Fruit fly (Drosophila melanogaster) whole organism, embryonic: Measurements from ENCODE around the gene Dis3l2.
A peak's percentile ranks its signal among the peaks of the same experiment; 100 is the strongest.

ENCODE experiments used
- Aef1 ChIP-seq: fragments of 200-800 bp; sonication (Bioruptor generic); IDR thresholded peaks from 3 replicates; pipeline ENCODE4 v1.3.6; 2022; ENCODE audit warnings: missing biosample characterization, missing genetic modification characterization
- Atf-2 ChIP-seq: fragments of 200-800 bp; sonication (Bioruptor generic); optimal IDR thresholded peaks from 2 replicates; lab custom pipeline; 2016; ENCODE audit warnings: missing biosample characterization, missing genetic modification characterization
- B-H2 ChIP-seq: fragments of 200-800 bp; sonication (Bioruptor generic); optimal IDR thresholded peaks from 2 replicates; lab custom pipeline; 2018; ENCODE audit warnings: missing biosample characterization, mild to moderate bottlenecking, missing genetic modification characterization
- Blimp-1 ChIP-seq: fragments of 200-800 bp; sonication (Bioruptor generic); optimal IDR thresholded peaks from 3 replicates; lab custom pipeline; 2018; ENCODE audit warnings: missing biosample characterization, missing genetic modification characterization, mild to moderate bottlenecking, moderate library complexity, missing genetic modification reagents
- CG11093 ChIP-seq: fragments of 200-800 bp; sonication (Bioruptor generic); IDR thresholded peaks from 3 replicates; pipeline ENCODE4 v1.3.6; 2022; ENCODE audit warnings: missing biosample characterization, missing genetic modification characterization
- CG13424 ChIP-seq: fragments of 200-800 bp; sonication (Bioruptor generic); optimal IDR thresholded peaks from 2 replicates; lab custom pipeline; 2019; ENCODE audit warnings: missing biosample characterization, mild to moderate bottlenecking, missing genetic modification characterization, moderate library complexity
- CG14050 ChIP-seq: fragments of 200-800 bp; sonication (Bioruptor generic); IDR thresholded peaks from 3 replicates; pipeline ENCODE4 v1.3.6; 2022; ENCODE audit warnings: missing biosample characterization, missing genetic modification characterization
- CG16813 ChIP-seq: fragments of 200-800 bp; sonication (Bioruptor generic); IDR thresholded peaks from 3 replicates; pipeline ENCODE4 v1.3.6; 2022; ENCODE audit warnings: missing biosample characterization, missing genetic modification characterization; ENCODE audit not compliant: partially characterized antibody
- CG17359 ChIP-seq: fragments of 200-800 bp; sonication (Bioruptor generic); optimal IDR thresholded peaks from 3 replicates; lab custom pipeline; 2018; ENCODE audit warnings: missing biosample characterization, mild to moderate bottlenecking, missing genetic modification characterization, moderate library complexity
- CG18476 ChIP-seq: fragments of 200-800 bp; sonication (Bioruptor generic); optimal IDR thresholded peaks from 2 replicates; lab custom pipeline; 2016; ENCODE audit warnings: missing biosample characterization, mild to moderate bottlenecking, missing genetic modification characterization
- CG32532 ChIP-seq: fragments of 200-800 bp; sonication (Bioruptor generic); IDR thresholded peaks from 2 replicates; pipeline ENCODE4 v1.3.6; 2022; ENCODE audit warnings: missing biosample characterization, missing genetic modification characterization
- CG32767 ChIP-seq: fragments of 200-800 bp; sonication (Bioruptor generic); IDR thresholded peaks from 2 replicates; pipeline ENCODE4 v1.3.6; 2022; ENCODE audit warnings: missing biosample characterization, missing genetic modification characterization
- CG6683 ChIP-seq: fragments of 200-800 bp; sonication (Bioruptor generic); optimal IDR thresholded peaks from 2 replicates; lab custom pipeline; 2017; ENCODE audit warnings: missing biosample characterization, mild to moderate bottlenecking, missing genetic modification characterization, missing genetic modification reagents
- CG7556 ChIP-seq: fragments of 200-800 bp; sonication (Bioruptor generic); optimal IDR thresholded peaks from 2 replicates; lab custom pipeline; 2017; ENCODE audit warnings: missing biosample characterization, mild to moderate bottlenecking, missing genetic modification characterization
- CG8281 ChIP-seq: fragments of 200-800 bp; sonication (Bioruptor generic); optimal IDR thresholded peaks from 2 replicates; lab custom pipeline; 2018; ENCODE audit warnings: missing biosample characterization, mild to moderate bottlenecking, missing genetic modification characterization, moderate library complexity
- CG8944 ChIP-seq: fragments of 200-800 bp; sonication (Bioruptor generic); optimal IDR thresholded peaks from 3 replicates; lab custom pipeline; 2016; ENCODE audit warnings: missing biosample characterization, missing genetic modification characterization
- Chrac-16 ChIP-seq: fragments of 200-800 bp; sonication (Bioruptor generic); optimal IDR thresholded peaks from 3 replicates; lab custom pipeline; 2016; ENCODE audit warnings: missing biosample characterization, missing genetic modification characterization
- CoRest ChIP-seq: fragments of 200-800 bp; sonication (Bioruptor generic); optimal IDR thresholded peaks from 3 replicates; lab custom pipeline; 2018; ENCODE audit warnings: missing biosample characterization, mild to moderate bottlenecking, missing genetic modification characterization, moderate library complexity
- D19B ChIP-seq: fragments of 200-800 bp; sonication (Bioruptor generic); optimal IDR thresholded peaks from 2 replicates; lab custom pipeline; 2017; ENCODE audit warnings: missing biosample characterization, mild to moderate bottlenecking, missing genetic modification characterization
- Elba2 ChIP-seq: fragments of 200-800 bp; sonication (Bioruptor generic); optimal IDR thresholded peaks from 3 replicates; lab custom pipeline; 2016; ENCODE audit warnings: missing biosample characterization, missing genetic modification characterization
- H2.0 ChIP-seq: fragments of 200-800 bp; sonication (Bioruptor generic); IDR thresholded peaks from 2 replicates; pipeline ENCODE4 v1.3.6; 2022; ENCODE audit warnings: missing biosample characterization, missing genetic modification characterization
- Hand ChIP-seq: fragments of 200-800 bp; sonication (Bioruptor generic); optimal IDR thresholded peaks from 2 replicates; lab custom pipeline; 2017; ENCODE audit warnings: mild to moderate bottlenecking, missing biosample characterization, missing genetic modification reagents, missing genetic modification characterization
- Hr3 ChIP-seq: fragments of 200-800 bp; sonication (Bioruptor generic); optimal IDR thresholded peaks from 3 replicates; lab custom pipeline; 2016; ENCODE audit warnings: missing biosample characterization, missing genetic modification characterization
- Hsf ChIP-seq: fragments of 200-800 bp; sonication (Bioruptor generic); optimal IDR thresholded peaks from 3 replicates; lab custom pipeline; 2016; ENCODE audit warnings: missing biosample characterization, missing genetic modification characterization
- Jarid2 ChIP-seq: fragments of 200-800 bp; sonication (Bioruptor generic); optimal IDR thresholded peaks from 3 replicates; lab custom pipeline; 2017; ENCODE audit warnings: mild to moderate bottlenecking, missing biosample characterization, missing genetic modification reagents, missing genetic modification characterization
- Lpt ChIP-seq: fragments of >200 bp; optimal IDR thresholded peaks from 2 replicates; lab custom pipeline; 2018; ENCODE audit warnings: missing biosample characterization, missing genetic modification characterization
- MBD-R2 ChIP-seq: fragments of 200-800 bp; sonication (Bioruptor generic); IDR thresholded peaks from 2 replicates; pipeline ENCODE4 v1.3.6; 2022; ENCODE audit warnings: missing biosample characterization, missing genetic modification characterization
- NC2β ChIP-seq: fragments of 200-800 bp; sonication (Bioruptor generic); optimal IDR thresholded peaks from 2 replicates; lab custom pipeline; 2016; ENCODE audit warnings: missing biosample characterization, missing genetic modification characterization
- Ssrp ChIP-seq: fragments of 200-800 bp; sonication (Bioruptor generic); optimal IDR thresholded peaks from 2 replicates; lab custom pipeline; 2018; ENCODE audit warnings: missing biosample characterization, mild to moderate bottlenecking, missing genetic modification characterization, moderate library complexity
- Stat92E ChIP-seq, 3 experiments: fragments of >200 bp in 2 of 3; fragments of 200-800 bp in 1 of 3; sonication (Bioruptor generic) in 1 of 3; optimal IDR thresholded peaks; 2 replicates each; lab custom pipeline; 2017 to 2019; ENCODE audit warnings: missing biosample characterization in 3 of 3, missing genetic modification characterization in 3 of 3, mild to moderate bottlenecking in 1 of 3, moderate library complexity in 1 of 3
- YL-1 ChIP-seq: fragments of 200-800 bp; sonication (Bioruptor generic); optimal IDR thresholded peaks from 3 replicates; lab custom pipeline; 2017; ENCODE audit warnings: missing biosample characterization, mild to moderate bottlenecking, missing genetic modification characterization
- ac ChIP-seq: fragments of 200-800 bp; sonication (Bioruptor generic); optimal IDR thresholded peaks from 3 replicates; lab custom pipeline; 2017; ENCODE audit warnings: missing biosample characterization, mild to moderate bottlenecking, missing genetic modification characterization
- chm ChIP-seq: fragments of 200-800 bp; sonication (Bioruptor generic); IDR thresholded peaks from 2 replicates; pipeline ENCODE4 v1.3.6; 2022; ENCODE audit warnings: missing biosample characterization, missing genetic modification characterization
- crc ChIP-seq: fragments of 200-800 bp; sonication (Bioruptor generic); optimal IDR thresholded peaks from 2 replicates; lab custom pipeline; 2016; ENCODE audit warnings: missing biosample characterization, missing genetic modification characterization
- dm ChIP-seq: fragments of 200-800 bp; sonication (Bioruptor generic); optimal IDR thresholded peaks from 3 replicates; lab custom pipeline; 2016; ENCODE audit warnings: missing biosample characterization, missing genetic modification characterization
- fd64A ChIP-seq: fragments of 200-800 bp; sonication (Bioruptor generic); optimal IDR thresholded peaks from 3 replicates; lab custom pipeline; 2018; ENCODE audit warnings: missing biosample characterization, mild to moderate bottlenecking, missing genetic modification characterization
- fd96Cb ChIP-seq: fragments of 200-800 bp; sonication (Bioruptor generic); optimal IDR thresholded peaks from 2 replicates; lab custom pipeline; 2018; ENCODE audit warnings: missing biosample characterization, mild to moderate bottlenecking, missing genetic modification characterization, moderate library complexity
- lab ChIP-seq: fragments of 200-800 bp; sonication (Bioruptor generic); optimal IDR thresholded peaks from 3 replicates; lab custom pipeline; 2017; ENCODE audit warnings: missing biosample characterization, missing genetic modification characterization, mild to moderate bottlenecking, moderate library complexity, missing genetic modification reagents
- otp ChIP-seq: fragments of 200-800 bp; sonication (Bioruptor generic); IDR thresholded peaks from 3 replicates; pipeline ENCODE4, ENCODE4 v1.3.6; 2022; ENCODE audit warnings: missing biosample characterization, missing genetic modification characterization
- pfk ChIP-seq: fragments of 200-800 bp; sonication (Bioruptor generic); optimal IDR thresholded peaks from 2 replicates; lab custom pipeline; 2018; ENCODE audit warnings: missing biosample characterization, mild to moderate bottlenecking, missing genetic modification characterization, moderate library complexity
- phol ChIP-seq: fragments of 200-800 bp; sonication (Bioruptor generic); optimal IDR thresholded peaks from 3 replicates; lab custom pipeline; 2018; ENCODE audit warnings: missing biosample characterization, mild to moderate bottlenecking, missing genetic modification characterization, moderate library complexity
- sc ChIP-seq, 3 experiments: fragments of >200 bp in 2 of 3; fragments of 200-800 bp in 1 of 3; sonication (Bioruptor generic) in 1 of 3; optimal IDR thresholded peaks; 2 replicates in 2 of 3; 3 replicates in 1 of 3; lab custom pipeline; 2017; ENCODE audit warnings: mild to moderate bottlenecking in 1 of 3, missing biosample characterization in 1 of 3, missing genetic modification characterization in 1 of 3, missing genetic modification reagents in 1 of 3
- sens-2 ChIP-seq: fragments of 200-800 bp; sonication (Bioruptor generic); IDR thresholded peaks from 2 replicates; pipeline ENCODE4 v1.3.6; 2022; ENCODE audit warnings: missing biosample characterization, missing genetic modification characterization
- stwl ChIP-seq: fragments of 200-800 bp; sonication (Bioruptor generic); optimal IDR thresholded peaks from 3 replicates; lab custom pipeline; 2018; ENCODE audit warnings: missing biosample characterization, mild to moderate bottlenecking, missing genetic modification characterization, moderate library complexity
- usp ChIP-seq: fragments of >200 bp; optimal IDR thresholded peaks from 2 replicates; lab custom pipeline; 2017; ENCODE audit warnings: missing biosample characterization, missing genetic modification characterization
- vnd ChIP-seq: fragments of 200-800 bp; sonication (Bioruptor generic); IDR thresholded peaks from 3 replicates; pipeline ENCODE4 v1.3.6; 2022; ENCODE audit warnings: missing biosample characterization, missing genetic modification characterization; ENCODE audit not compliant: partially characterized antibody
- zen2 ChIP-seq: fragments of 200-800 bp; sonication (Bioruptor generic); IDR thresholded peaks from 3 replicates; pipeline ENCODE4 v1.3.6; 2022; ENCODE audit warnings: missing biosample characterization, missing genetic modification characterization; ENCODE audit not compliant: partially characterized antibody

The Dis3l2 gene

DNA sequence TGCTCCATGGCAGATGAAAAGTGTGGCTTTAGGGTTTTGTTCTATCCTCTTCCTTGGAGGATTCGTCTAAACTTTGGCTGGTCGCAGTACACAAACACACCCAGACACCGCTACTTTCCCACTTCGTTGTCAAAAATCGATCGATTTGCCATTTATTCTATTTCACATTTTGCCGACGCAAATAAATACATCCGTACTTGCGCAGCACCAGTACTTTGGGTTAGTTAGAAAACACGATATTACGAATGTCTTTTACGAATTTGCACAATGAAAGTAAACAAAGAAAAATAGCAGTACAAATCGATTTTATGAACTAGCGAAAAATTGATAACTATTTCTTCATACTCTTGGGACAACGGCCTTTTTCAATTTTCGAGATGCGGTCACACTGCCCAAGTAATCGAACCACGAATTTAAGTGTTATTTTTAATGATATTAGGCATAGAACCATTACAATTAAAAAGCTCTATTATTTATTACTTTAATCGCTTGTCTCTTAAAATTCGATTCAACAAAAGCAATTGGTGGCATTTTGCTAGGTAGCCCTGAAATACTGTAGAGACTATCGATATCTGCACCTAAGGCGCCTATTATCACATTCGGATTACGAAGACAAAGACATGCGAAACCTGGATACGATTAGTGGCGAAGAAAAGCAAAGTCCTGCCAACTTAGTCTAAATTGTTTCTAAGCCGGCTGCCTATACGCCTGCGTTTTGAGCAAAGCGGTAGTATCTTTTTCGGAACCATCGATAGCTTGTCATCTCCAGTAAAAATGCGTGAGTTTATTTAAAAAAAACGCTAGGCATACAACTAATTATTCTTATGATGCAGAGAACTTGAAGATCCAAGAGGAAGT is 45.3 kb downstream of the Dis3l2 start, which contains the start of the genes DIP2 and wac (continued):
- no peak for TF ChIP-seq ac
- no peak for TF ChIP-seq D19B (GFP tag; lab: Kevin White, UChicago)
- peak; percentile 55 for TF ChIP-seq CG7556 (GFP tag; lab: Kevin White, UChicago)
- TF ChIP-seq CG11093 (GFP tag; lab: Robert Waterston, UW), result peak; percentile 57; the same call in 1 of the 3 replicates
- TF ChIP-seq phol, result peak; percentile 68
- TF ChIP-seq lab (GFP tag; lab: Kevin White, UChicago), result no peak
- TF ChIP-seq chm (GFP tag; lab: Robert Waterston, UW), result peak; percentile 83
- TF ChIP-seq H2.0, result peak; percentile 59; the same call in 1 of the 2 replicates
- peak; percentile 84 for TF ChIP-seq YL-1
- peak; percentile 77 for TF ChIP-seq B-H2 (GFP tag; lab: Kevin White, UChicago)
- TF ChIP-seq zen2, result peak; percentile 86
- TF ChIP-seq Lpt (GFP tag; lab: Kevin White, UChicago), result no peak
- peak; percentile 88 for TF ChIP-seq Hsf (GFP tag; lab: Kevin White, UChicago)
- peak; percentile 84 for TF ChIP-seq CG8944 (GFP tag; lab: Kevin White, UChicago)
- TF ChIP-seq CG14050 (GFP tag; lab: Robert Waterston, UW), result peak; percentile 19; the same call in 1 of the 3 replicates
- peak; percentile 42 for TF ChIP-seq fd96Cb (tag; lab: Kevin White, UChicago)
- TF ChIP-seq crc, result peak; percentile 67
- no peak for TF ChIP-seq Stat92E (GFP tag; optimal IDR thresholded peaks at IDR 0.05; lab: Kevin White, UChicago)
- TF ChIP-seq Ssrp (tag; lab: Kevin White, UChicago), result peak; percentile 16
- peak; percentile 85 for TF ChIP-seq CG32532 (GFP tag; lab: Robert Waterston, UW)
- peak; percentile 85 for TF ChIP-seq Chrac-16 (GFP tag; lab: Kevin White, UChicago)
- TF ChIP-seq Jarid2 (GFP tag; lab: Kevin White, UChicago), result no peak
- peak; percentile 41 for TF ChIP-seq Atf-2
- peak; percentile 77 for TF ChIP-seq NC2β (GFP tag; lab: Kevin White, UChicago)
- TF ChIP-seq Elba2 (GFP tag; lab: Kevin White, UChicago), result peak; percentile 56
- TF ChIP-seq CoRest (tag; lab: Kevin White, UChicago), result peak; percentile 71
- peak; percentile 60 for TF ChIP-seq CG13424
- peak; percentile 16 for TF ChIP-seq pfk (GFP tag; lab: Kevin White, UChicago)
- TF ChIP-seq otp (GFP tag; lab: Robert Waterston, UW), result no peak; the same call in 2 of the 3 replicates
- TF ChIP-seq usp, result no peak
- TF ChIP-seq Hand (GFP tag; lab: Kevin White, UChicago), result no peak
- peak; percentile 84 for TF ChIP-seq vnd (GFP tag; lab: Robert Waterston, UW)
- peak; percentile 66 for TF ChIP-seq MBD-R2
- peak; percentile 79 for TF ChIP-seq stwl (tag; lab: Kevin White, UChicago)
- peak; percentile 67 for TF ChIP-seq CG17359 (tag; lab: Kevin White, UChicago)
- TF ChIP-seq Blimp-1, result no peak
- TF ChIP-seq dm, result peak; percentile 89
- peak; percentile 14; the same call in 1 of the 2 replicates for TF ChIP-seq CG32767
- peak; percentile 6 for TF ChIP-seq CG6683 (GFP tag; lab: Kevin White, UChicago)
- TF ChIP-seq CG8281 (tag; lab: Kevin White, UChicago), result no peak
- TF ChIP-seq CG16813, result peak; percentile 88
- peak; percentile 43 for TF ChIP-seq CG18476 (GFP tag; lab: Kevin White, UChicago)
- peak; percentile 45; the same call in 1 of the 2 replicates for TF ChIP-seq sens-2 (GFP tag; lab: Robert Waterston, UW)
- TF ChIP-seq sc (optimal IDR thresholded peaks at IDR 0.05; lab: Kevin White, UChicago), result no peak
- peak; percentile 37 for TF ChIP-seq sc (GFP tag; optimal IDR thresholded peaks at IDR 0.05; lab: Kevin White, UChicago)
- no peak for TF ChIP-seq fd64A (GFP tag; lab: Kevin White, UChicago)
- TF ChIP-seq Aef1 (GFP tag; lab: Robert Waterston, UW), result peak; percentile 54; the same call in 2 of the 3 replicates
- peak; percentile 75 for TF ChIP-seq Hr3 (GFP tag; lab: Kevin White, UChicago)
